Worm (Caenorhabditis elegans) whole organism, young adult: ENCODE measurements around the gene T11G6.3.

ENCODE experiments used
- C06A6.2 ChIP-seq: fragments of 200-800 bp; sonication (Bioruptor generic); conservative IDR thresholded peaks from 2 replicates; pipeline ENCODE4 v1.3.6; 2022; ENCODE audit warnings: missing genetic modification characterization, missing compliant biosample characterization
- F33H1.4 ChIP-seq: fragments of 200-800 bp; sonication (Bioruptor generic); IDR thresholded peaks from 2 replicates; pipeline ENCODE4 v1.3.6; 2022; ENCODE audit warnings: missing genetic modification reagents, missing genetic modification characterization, missing compliant biosample characterization
- F57C9.4 ChIP-seq: sonication (generic microtip); optimal IDR thresholded peaks from 2 replicates; lab custom pipeline; 2017; ENCODE audit warnings: mild to moderate bottlenecking, missing genetic modification characterization, missing compliant biosample characterization
- akir-1 ChIP-seq: fragments of 200-800 bp; sonication (Bioruptor generic); optimal IDR thresholded peaks from 2 replicates; lab custom pipeline; 2018; ENCODE audit warnings: mild to moderate bottlenecking, missing genetic modification characterization, moderate library complexity, missing compliant biosample characterization
- attf-5 ChIP-seq: fragments of 200-800 bp; sonication (Bioruptor generic); optimal IDR thresholded peaks from 2 replicates; lab custom pipeline; 2018; ENCODE audit warnings: mild to moderate bottlenecking, missing genetic modification characterization, missing compliant biosample characterization
- attf-6 ChIP-seq: fragments of 200-800 bp; sonication (Bioruptor generic); IDR thresholded peaks from 2 replicates; pipeline ENCODE4 v1.3.6; 2022; ENCODE audit warnings: missing genetic modification reagents, missing genetic modification characterization, missing compliant biosample characterization
- cebp-1 ChIP-seq, 2 experiments: fragments of 200-800 bp in 1 of 2; sonication (Bioruptor generic) in 1 of 2; sonication (generic microtip) in 1 of 2; IDR thresholded peaks in 1 of 2; optimal IDR thresholded peaks in 1 of 2; 2 replicates each; pipeline versions ENCODE4 v1.3.6 to Lab custom; 2017 to 2022; ENCODE audit warnings: missing compliant biosample characterization in 2 of 2, missing genetic modification characterization in 2 of 2, mild to moderate bottlenecking in 1 of 2, missing genetic modification reagents in 1 of 2, moderate library complexity in 1 of 2
- ceh-58 ChIP-seq: fragments of 200-800 bp; sonication (Bioruptor generic); IDR thresholded peaks from 2 replicates; pipeline ENCODE4 v1.3.6; 2022; ENCODE audit warnings: missing genetic modification characterization, missing compliant biosample characterization
- ceh-91 ChIP-seq: fragments of 200-800 bp; sonication (Bioruptor generic); IDR thresholded peaks from 2 replicates; pipeline ENCODE4 v1.3.6; 2022; ENCODE audit warnings: missing genetic modification reagents, missing genetic modification characterization, missing compliant biosample characterization
- dox-1 ChIP-seq: fragments of 200-800 bp; sonication (Bioruptor generic); IDR thresholded peaks from 2 replicates; pipeline ENCODE4 v1.3.6; 2022; ENCODE audit warnings: missing genetic modification reagents, missing genetic modification characterization, missing compliant biosample characterization
- efl-1 ChIP-seq: fragments of 150-350 bp; optimal IDR thresholded peaks from 2 replicates; lab custom pipeline; 2014; ENCODE audit warnings: missing biosample characterization, missing genetic modification reagents, missing genetic modification characterization
- egl-18 ChIP-seq: fragments of 200-800 bp; sonication (Bioruptor generic); IDR thresholded peaks from 2 replicates; pipeline ENCODE4 v1.3.6; 2022; ENCODE audit warnings: missing genetic modification reagents, missing genetic modification characterization, missing compliant biosample characterization
- fkh-3 ChIP-seq: sonication (generic microtip); optimal IDR thresholded peaks from 2 replicates; lab custom pipeline; 2016; ENCODE audit warnings: mild to moderate bottlenecking, missing genetic modification characterization, missing compliant biosample characterization
- hmg-1.2 ChIP-seq: fragments of 200-800 bp; sonication (Bioruptor generic); IDR thresholded peaks from 2 replicates; pipeline ENCODE4 v1.3.6; 2022; ENCODE audit warnings: missing genetic modification reagents, missing genetic modification characterization, missing compliant biosample characterization
- let-607 ChIP-seq, 2 experiments: fragments of 200-800 bp in 1 of 2; sonication (Bioruptor generic) in 1 of 2; sonication (generic microtip) in 1 of 2; optimal IDR thresholded peaks; 2 replicates each; lab custom pipeline; 2016 to 2018; ENCODE audit warnings: mild to moderate bottlenecking in 2 of 2, missing compliant biosample characterization in 2 of 2, missing genetic modification characterization in 2 of 2, moderate library complexity in 2 of 2, missing genotype in 1 of 2
- lin-35 ChIP-seq, 3 experiments: fragments of 150-350 bp in 2 of 3; sonication (generic microtip) in 1 of 3; optimal IDR thresholded peaks; 2 replicates each; lab custom pipeline; 2014 to 2018; ENCODE audit warnings: missing biosample characterization in 3 of 3, missing genetic modification characterization in 3 of 3, missing genetic modification reagents in 3 of 3
- lin-54 ChIP-seq: fragments of 200-800 bp; sonication (Bioruptor generic); optimal IDR thresholded peaks from 2 replicates; lab custom pipeline; 2018; ENCODE audit warnings: mild to moderate bottlenecking, missing genetic modification characterization, missing compliant biosample characterization
- lsl-1 ChIP-seq: fragments of 200-800 bp; sonication (Bioruptor generic); optimal IDR thresholded peaks from 2 replicates; lab custom pipeline; 2018; ENCODE audit warnings: mild to moderate bottlenecking, missing genetic modification characterization, moderate library complexity, missing compliant biosample characterization
- madf-6 ChIP-seq: fragments of 200-800 bp; sonication (Bioruptor generic); IDR thresholded peaks from 2 replicates; pipeline ENCODE4 v1.3.6; 2022; ENCODE audit warnings: missing genetic modification reagents, missing genetic modification characterization, missing compliant biosample characterization
- madf-8 ChIP-seq: fragments of 200-800 bp; sonication (Bioruptor generic); conservative IDR thresholded peaks from 2 replicates; pipeline ENCODE4 v1.3.6; 2022; ENCODE audit warnings: missing genetic modification reagents, missing genetic modification characterization, missing compliant biosample characterization
- mcd-1 ChIP-seq: fragments of 200-800 bp; sonication (Bioruptor generic); IDR thresholded peaks from 2 replicates; pipeline ENCODE4 v1.3.6; 2022; ENCODE audit warnings: missing genetic modification reagents, missing genetic modification characterization, missing compliant biosample characterization
- mel-28 ChIP-seq: sonication (generic microtip); optimal IDR thresholded peaks from 2 replicates; lab custom pipeline; 2016; ENCODE audit warnings: borderline replicate concordance, mild to moderate bottlenecking, missing genetic modification characterization, missing compliant biosample characterization
- mes-4 ChIP-seq: sonication (generic microtip); optimal IDR thresholded peaks from 2 replicates; lab custom pipeline; 2016; ENCODE audit warnings: missing genotype, missing genetic modification characterization, missing compliant biosample characterization
- mxl-1 ChIP-seq: sonication (generic microtip); optimal IDR thresholded peaks from 2 replicates; lab custom pipeline; 2016; ENCODE audit warnings: missing genetic modification characterization, missing compliant biosample characterization
- nfya-2 ChIP-seq: fragments of 200-800 bp; sonication (Bioruptor generic); IDR thresholded peaks from 2 replicates; pipeline ENCODE4 v1.3.6; 2022; ENCODE audit warnings: missing genetic modification reagents, missing genetic modification characterization, missing compliant biosample characterization
- nhr-120 ChIP-seq: fragments of 200-800 bp; sonication (Bioruptor generic); IDR thresholded peaks from 2 replicates; pipeline ENCODE4 v1.3.6; 2022; ENCODE audit warnings: missing genetic modification characterization, missing compliant biosample characterization
- nhr-80 ChIP-seq: sonication (generic microtip); optimal IDR thresholded peaks from 2 replicates; lab custom pipeline; 2016; ENCODE audit warnings: missing genetic modification characterization, missing compliant biosample characterization
- nhr-90 ChIP-seq: sonication (generic microtip); optimal IDR thresholded peaks from 2 replicates; lab custom pipeline; 2016; ENCODE audit warnings: missing genotype, mild to moderate bottlenecking, missing genetic modification characterization, missing compliant biosample characterization
- pbrm-1 ChIP-seq: fragments of 200-800 bp; sonication (Bioruptor generic); IDR thresholded peaks from 2 replicates; pipeline ENCODE4 v1.3.6; 2022; ENCODE audit warnings: missing genetic modification reagents, missing genetic modification characterization, missing compliant biosample characterization
- repo-1 ChIP-seq: sonication (generic microtip); optimal IDR thresholded peaks from 2 replicates; lab custom pipeline; 2017; ENCODE audit warnings: mild to moderate bottlenecking, missing genetic modification characterization, missing compliant biosample characterization
- snpc-3.4 ChIP-seq: sonication (generic microtip); optimal IDR thresholded peaks from 2 replicates; lab custom pipeline; 2017; ENCODE audit warnings: missing genetic modification characterization, mild to moderate bottlenecking, missing compliant biosample characterization, antibody characterized with exemption, moderate library complexity, missing genotype, missing genetic modification reagents
- snpc-4 ChIP-seq, 5 experiments: fragments of 150-350 bp in 1 of 5; sonication (generic microtip) in 4 of 5; optimal IDR thresholded peaks; 2 replicates each; lab custom pipeline; 2014 to 2018; ENCODE audit warnings: missing genetic modification characterization in 5 of 5, missing biosample characterization in 3 of 5, antibody characterized with exemption in 2 of 5, mild to moderate bottlenecking in 2 of 5, missing compliant biosample characterization in 2 of 5, missing genotype in 2 of 5, moderate library complexity in 2 of 5, missing genetic modification reagents in 1 of 5
- tlf-1 ChIP-seq: fragments of 200-800 bp; sonication (Bioruptor generic); optimal IDR thresholded peaks from 2 replicates; lab custom pipeline; 2018; ENCODE audit warnings: mild to moderate bottlenecking, missing genetic modification characterization, missing compliant biosample characterization
- xnd-1 ChIP-seq: sonication (generic microtip); optimal IDR thresholded peaks from 2 replicates; lab custom pipeline; 2016; ENCODE audit warnings: missing genotype, missing genetic modification reagents, missing genetic modification characterization, missing compliant biosample characterization
- ztf-18 ChIP-seq: sonication (generic microtip); optimal IDR thresholded peaks from 2 replicates; lab custom pipeline; 2016; ENCODE audit warnings: missing genotype, mild to moderate bottlenecking, missing genetic modification characterization, missing compliant biosample characterization

T11G6.3 gene

DNA sequence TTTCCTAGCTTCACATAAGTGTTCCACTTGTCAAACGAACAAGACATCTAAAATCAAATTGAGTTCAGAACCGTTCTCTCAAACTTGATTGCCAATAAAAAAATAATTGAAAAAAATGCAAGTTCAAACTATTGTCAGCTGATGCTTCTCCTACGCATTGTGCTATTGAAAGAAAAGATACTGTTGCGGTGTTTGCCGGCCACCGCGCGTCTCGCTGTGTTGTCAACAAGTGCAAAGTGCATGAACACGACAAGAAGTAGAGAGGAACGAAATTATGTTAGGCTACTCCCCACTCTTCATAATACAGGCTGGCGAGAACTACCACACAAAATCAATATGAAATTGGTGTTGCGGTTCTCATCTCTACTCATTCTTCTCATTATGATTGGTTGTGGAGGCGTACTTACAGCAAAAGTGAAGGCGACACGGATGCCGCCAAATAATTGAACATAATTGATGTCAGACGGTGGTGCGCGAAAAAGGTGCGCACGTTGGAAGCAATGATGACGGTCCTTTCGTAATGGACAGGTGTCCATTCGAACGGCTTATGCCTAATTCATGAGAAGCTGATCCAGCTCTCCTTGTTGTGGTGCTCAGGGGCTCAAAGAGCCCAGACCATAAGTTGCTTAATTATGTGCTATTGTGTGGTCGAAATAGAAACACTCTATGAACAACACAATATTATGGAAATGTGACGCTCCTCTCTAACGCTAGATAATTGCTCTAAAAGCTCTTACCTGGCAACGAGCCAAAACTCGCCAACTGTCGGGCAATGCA is 12.5 kb upstream of the T11G6.3 start (continued):
- no peak for TF ChIP-seq ceh-58

DNA sequence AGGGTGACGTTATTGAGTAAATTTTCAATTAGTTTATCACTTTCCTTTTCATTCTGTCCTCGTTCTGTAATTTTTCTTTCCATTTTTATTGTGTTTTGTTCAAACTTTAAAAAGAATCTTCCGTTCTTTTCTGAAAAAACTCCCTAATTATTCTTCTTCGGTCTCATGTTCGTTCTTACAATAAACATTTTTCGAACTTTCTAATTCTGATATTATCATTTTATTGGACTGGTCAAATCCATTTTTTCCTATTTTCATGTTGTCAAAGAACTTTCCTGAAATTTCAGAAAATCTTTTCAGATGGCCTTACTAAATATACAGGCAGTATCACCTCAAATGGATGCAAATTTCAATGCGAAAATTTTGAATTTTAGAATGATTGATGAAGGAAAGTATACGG is 9.0 kb upstream of the T11G6.3 start, which contains the start of gene nish-1:
nish-1 (plus strand) TSS at position 301 of the 400 bp plus-strand sequence.
- TF ChIP-seq cebp-1 (GFP tag; IDR thresholded peaks at IDR 0.05; lab: Robert Waterston, UW), result no peak
- TF ChIP-seq cebp-1 (tag; optimal IDR thresholded peaks at IDR 0.05; lab: Kevin White, UChicago), result no peak

DNA sequence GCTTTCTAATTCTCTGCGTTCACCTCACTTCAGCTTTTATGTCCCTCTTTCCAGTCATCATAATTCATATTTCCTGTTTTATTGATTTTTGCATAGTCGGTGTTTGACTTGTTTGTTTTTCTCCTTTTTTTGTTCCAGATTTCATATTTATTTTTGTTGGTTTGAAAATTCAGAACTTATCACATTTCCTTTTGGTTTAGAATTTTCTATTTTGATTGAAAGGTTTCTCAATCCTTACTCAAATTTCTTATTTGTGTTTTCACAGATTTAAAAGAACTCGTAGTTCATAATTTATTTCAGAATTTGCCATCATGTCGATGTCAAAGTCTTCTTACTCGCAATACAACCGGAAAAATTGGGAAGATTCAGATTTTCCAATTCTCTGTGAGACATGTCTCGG is 6.1 kb upstream of the T11G6.3 start, which contains the start of gene rbm-22:
rbm-22 (plus strand) TSS at position 301 of the 400 bp plus-strand sequence.
- TF ChIP-seq mxl-1 (tag; lab: Kevin White, UChicago), result no peak
- no peak for TF ChIP-seq akir-1
- no peak for TF ChIP-seq nfya-2 (GFP tag; lab: Robert Waterston, UW)
- TF ChIP-seq mel-28 (tag; lab: Kevin White, UChicago), result no peak
- TF ChIP-seq ceh-91, result no peak
- TF ChIP-seq F57C9.4 (tag; lab: Kevin White, UChicago), result no peak
- TF ChIP-seq tlf-1, result no peak
- TF ChIP-seq hmg-1.2 (GFP tag; lab: Robert Waterston, UW), result no peak
- TF ChIP-seq egl-18 (GFP tag; lab: Robert Waterston, UW), result no peak
- TF ChIP-seq F33H1.4 (GFP tag; lab: Robert Waterston, UW), result no peak
- no peak for TF ChIP-seq attf-6

DNA sequence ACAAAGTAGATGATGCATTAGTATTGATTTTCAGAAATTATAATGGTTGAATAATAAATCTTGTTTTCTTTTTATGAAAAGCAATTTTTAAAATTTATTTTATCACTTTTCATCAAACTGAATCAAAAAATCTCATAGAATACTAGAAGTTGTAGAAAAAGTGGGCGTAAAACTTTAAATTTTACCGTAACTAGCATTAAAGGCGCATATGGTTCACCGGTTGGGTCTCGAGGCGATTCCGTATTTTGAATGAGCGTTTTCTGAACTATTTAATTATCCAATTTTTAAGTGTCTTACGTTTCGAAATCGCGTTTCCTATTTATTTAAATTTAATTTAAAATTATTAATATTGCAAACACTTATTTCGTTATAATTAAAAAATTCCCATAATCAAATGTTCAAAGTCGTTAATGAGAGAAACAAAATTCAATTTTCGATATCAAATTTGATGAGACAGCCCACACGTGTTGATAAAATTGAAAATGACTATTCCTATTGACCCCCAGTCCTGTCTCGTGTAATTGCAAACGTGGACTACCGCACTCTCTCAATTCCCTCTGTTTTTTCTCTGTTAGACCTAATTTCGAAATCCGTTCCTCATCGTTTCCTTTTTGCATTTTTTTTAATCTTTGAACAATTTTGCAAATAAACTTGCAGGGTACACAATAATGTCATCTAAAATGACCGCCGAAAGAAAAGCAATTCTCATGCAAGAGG is 3.4 kb upstream of the T11G6.3 start, which contains the start of the genes T11G6.2 and hars-1:
T11G6.2 (minus strand) TSS at position 197 of the 717 bp plus-strand sequence.
hars-1 (plus strand) TSS at position 658 of the 717 bp plus-strand sequence.
- TF ChIP-seq nhr-120 (GFP tag; lab: Robert Waterston, UW), result no peak
- TF ChIP-seq xnd-1 (tag; lab: Kevin White, UChicago), result peak; percentile 93
- TF ChIP-seq nhr-90 (tag; lab: Kevin White, UChicago), result no peak
- no peak for TF ChIP-seq mes-4 (tag; lab: Kevin White, UChicago)
- peak; percentile 3 for TF ChIP-seq ztf-18
- TF ChIP-seq madf-6, result peak; percentile 99
- TF ChIP-seq cebp-1 (GFP tag; IDR thresholded peaks at IDR 0.05; lab: Robert Waterston, UW), result peak; percentile 67; the same call in 1 of the 2 replicates
- TF ChIP-seq cebp-1 (tag; optimal IDR thresholded peaks at IDR 0.05; lab: Kevin White, UChicago), result peak; percentile 85
- TF ChIP-seq lsl-1, result peak; percentile 87
- TF ChIP-seq F33H1.4 (GFP tag; lab: Robert Waterston, UW), result peak; percentile 89
- no peak for TF ChIP-seq lin-35 (GFP tag; optimal IDR thresholded peaks at IDR 0.05; lab: Kevin White, UChicago)
- 0 out of 2 replicates have a peak, but pooled peaks have one; percentile 18 for TF ChIP-seq pbrm-1 (GFP tag; lab: Robert Waterston, UW)
- peak; percentile 49; the same call in 1 of the 2 replicates for TF ChIP-seq mcd-1 (GFP tag; lab: Robert Waterston, UW)
- TF ChIP-seq efl-1, result peak; percentile 49
- TF ChIP-seq let-607 (tag; optimal IDR thresholded peaks at IDR 0.05; lab: Kevin White, UChicago), result peak; percentile 35 to 78
- no peak for TF ChIP-seq lin-54 (GFP tag; lab: Kevin White, UChicago)
- no peak for TF ChIP-seq repo-1 (tag; lab: Kevin White, UChicago)
- no peak for TF ChIP-seq snpc-3.4
- peak; percentile 53; the same call in 1 of the 2 replicates for TF ChIP-seq ceh-91
- no peak for TF ChIP-seq snpc-4 (GFP tag; optimal IDR thresholded peaks at IDR 0.05; lab: Kevin White, UChicago)
- TF ChIP-seq snpc-4 (tag; optimal IDR thresholded peaks at IDR 0.05; lab: Kevin White, UChicago), result peak in 1 of 4 experiments; percentile 21
- peak; percentile 86 for TF ChIP-seq nhr-80
- 0 out of 2 replicates have a peak, but pooled peaks have one; percentile 48 for TF ChIP-seq dox-1 (GFP tag; lab: Robert Waterston, UW)
- no peak for TF ChIP-seq C06A6.2 (GFP tag; lab: Robert Waterston, UW)
- TF ChIP-seq madf-8 (GFP tag; lab: Robert Waterston, UW), result peak; percentile 97
- peak; percentile 69 for TF ChIP-seq attf-5 (GFP tag; lab: Kevin White, UChicago)
- no peak for TF ChIP-seq fkh-3 (tag; lab: Kevin White, UChicago)
- TF ChIP-seq, all 124 proteins: peak for 16
